Worm (Caenorhabditis elegans) whole organism, mixed stage, embryonic: ENCODE measurements around the gene F15B9.6.

Experiments used
- mep-1 ChIP-seq: fragments of 150-350 bp; optimal IDR thresholded peaks from 2 replicates; lab custom pipeline; 2017; ENCODE audit warnings: missing biosample characterization, missing genetic modification reagents, missing genetic modification characterization, inconsistent platforms
- snpc-4 ChIP-seq: fragments of 150-350 bp; optimal IDR thresholded peaks from 2 replicates; lab custom pipeline; 2014; ENCODE audit warnings: missing biosample characterization, missing genetic modification characterization
- unc-39 ChIP-seq: fragments of 150-350 bp; optimal IDR thresholded peaks from 2 replicates; lab custom pipeline; 2014; ENCODE audit warnings: missing biosample characterization, missing genetic modification characterization

- TF ChIP-seq unc-39 (tag; lab: Kevin White, UChicago) (no peak), mep-1 (tag; lab: Kevin White, UChicago) (no peak), snpc-4 (no peak)
Measured at ce11 chrV:12999559-12999958, 14.4 kb upstream of the F15B9.6 start, which contains the start of gene far-4.
